Worm (Caenorhabditis elegans) whole organism, L3 larva: ENCODE results near the gene F53C3.4.

Source experiments
- R02D3.7 ChIP-seq: fragments of 150-350 bp; optimal IDR thresholded peaks from 2 replicates; lab custom pipeline; 2014; ENCODE audit warnings: missing biosample characterization, missing genetic modification characterization
- ZK546.5 ChIP-seq: sonication (generic microtip); optimal IDR thresholded peaks from 2 replicates; lab custom pipeline; 2017; ENCODE audit warnings: missing biosample characterization, missing genetic modification characterization
- aly-2 ChIP-seq: fragments of 150-350 bp; optimal IDR thresholded peaks from 2 replicates; lab custom pipeline; 2014; ENCODE audit warnings: missing biosample characterization, missing genetic modification characterization
- ama-1 ChIP-seq: fragments of 150-350 bp; optimal IDR thresholded peaks from 2 replicates; lab custom pipeline; 2018
- ceh-16 ChIP-seq: sonication (generic microtip); optimal IDR thresholded peaks from 2 replicates; lab custom pipeline; 2017; ENCODE audit warnings: missing biosample characterization, missing genetic modification characterization
- ceh-28 ChIP-seq: fragments of 150-350 bp; optimal IDR thresholded peaks from 2 replicates; lab custom pipeline; 2014; ENCODE audit warnings: missing biosample characterization, missing genetic modification reagents, missing genetic modification characterization
- ceh-82 ChIP-seq: fragments of 150-350 bp; optimal IDR thresholded peaks from 2 replicates; lab custom pipeline; 2014; ENCODE audit warnings: missing biosample characterization, missing genetic modification characterization
- ceh-9 ChIP-seq: sonication (generic microtip); optimal IDR thresholded peaks from 2 replicates; lab custom pipeline; 2018; ENCODE audit warnings: missing biosample characterization, missing genetic modification characterization
- egl-5 ChIP-seq: fragments of 150-350 bp; optimal IDR thresholded peaks from 2 replicates; lab custom pipeline; 2017; ENCODE audit warnings: missing biosample characterization, missing genetic modification reagents, missing genetic modification characterization, inconsistent platforms
- elt-1 ChIP-seq: fragments of 150-350 bp; optimal IDR thresholded peaks from 2 replicates; lab custom pipeline; 2014; ENCODE audit warnings: missing biosample characterization, missing genetic modification characterization
- elt-2 ChIP-seq: sonication (generic microtip); optimal IDR thresholded peaks from 2 replicates; lab custom pipeline; 2016; ENCODE audit warnings: missing genetic modification reagents, mild to moderate bottlenecking, missing genetic modification characterization, missing compliant biosample characterization
- elt-3 ChIP-seq, 3 experiments: fragments of 150-350 bp in 1 of 3; sonication (generic microtip) in 2 of 3; optimal IDR thresholded peaks; 2 replicates in 2 of 3; 4 replicates in 1 of 3; lab custom pipeline; 2014 to 2017; ENCODE audit warnings: missing biosample characterization in 3 of 3, missing genetic modification characterization in 3 of 3
- eor-1 ChIP-seq, 2 experiments: fragments of 150-350 bp; optimal IDR thresholded peaks; 2 replicates each; lab custom pipeline; 2014 to 2018; ENCODE audit warnings: missing biosample characterization in 2 of 2, missing genetic modification characterization in 2 of 2
- fkh-10 ChIP-seq: sonication (generic microtip); optimal IDR thresholded peaks from 2 replicates; lab custom pipeline; 2017; ENCODE audit warnings: missing biosample characterization, missing genetic modification reagents, missing genetic modification characterization
- fkh-2 ChIP-seq: fragments of 150-350 bp; optimal IDR thresholded peaks from 2 replicates; lab custom pipeline; 2014; ENCODE audit warnings: missing biosample characterization, missing genetic modification reagents, missing genetic modification characterization
- fos-1 ChIP-seq: fragments of 150-350 bp; optimal IDR thresholded peaks from 2 replicates; lab custom pipeline; 2014; ENCODE audit warnings: missing biosample characterization, missing genetic modification characterization
- hmg-11 ChIP-seq: sonication (generic microtip); optimal IDR thresholded peaks from 2 replicates; lab custom pipeline; 2016; ENCODE audit warnings: missing genetic modification characterization, missing compliant biosample characterization
- jun-1 ChIP-seq: fragments of 150-350 bp; optimal IDR thresholded peaks from 2 replicates; lab custom pipeline; 2014; ENCODE audit warnings: missing biosample characterization, missing genetic modification reagents, missing genetic modification characterization
- lin-15B ChIP-seq: fragments of 150-350 bp; optimal IDR thresholded peaks from 2 replicates; lab custom pipeline; 2014; ENCODE audit warnings: missing biosample characterization, missing genetic modification characterization
- lin-39 ChIP-seq: fragments of 150-350 bp; optimal IDR thresholded peaks from 2 replicates; lab custom pipeline; 2018; ENCODE audit warnings: missing biosample characterization, missing genetic modification reagents, missing genetic modification characterization
- lsy-12 ChIP-seq: sonication (generic microtip); optimal IDR thresholded peaks from 2 replicates; lab custom pipeline; 2016; ENCODE audit warnings: mild to moderate bottlenecking, missing genetic modification characterization, missing compliant biosample characterization
- mdl-1 ChIP-seq: fragments of 150-350 bp; optimal IDR thresholded peaks from 2 replicates; lab custom pipeline; 2014; ENCODE audit warnings: missing biosample characterization, missing genetic modification characterization
- mml-1 ChIP-seq: fragments of 150-350 bp; sonication (generic microtip); optimal IDR thresholded peaks from 3 replicates; lab custom pipeline; 2014; ENCODE audit warnings: missing biosample characterization, missing genetic modification characterization
- nfya-1 ChIP-seq: sonication (generic microtip); optimal IDR thresholded peaks from 2 replicates; lab custom pipeline; 2017; ENCODE audit warnings: missing genetic modification characterization, mild to moderate bottlenecking, missing compliant biosample characterization, antibody characterized with exemption, moderate library complexity; ENCODE audit not compliant: insufficient read depth
- nhr-12 ChIP-seq: fragments of 150-350 bp; optimal IDR thresholded peaks from 2 replicates; lab custom pipeline; 2014; ENCODE audit warnings: missing biosample characterization, missing genetic modification characterization
- nhr-23 ChIP-seq: fragments of 150-350 bp; optimal IDR thresholded peaks from 2 replicates; lab custom pipeline; 2014; ENCODE audit warnings: missing biosample characterization, missing genetic modification reagents, missing genetic modification characterization
- nhr-237 ChIP-seq: fragments of 150-350 bp; optimal IDR thresholded peaks from 2 replicates; lab custom pipeline; 2014; ENCODE audit warnings: missing biosample characterization, missing genetic modification characterization
- nhr-25 ChIP-seq: sonication (generic microtip); optimal IDR thresholded peaks from 2 replicates; lab custom pipeline; 2017; ENCODE audit warnings: missing biosample characterization, missing genetic modification characterization
- nhr-28 ChIP-seq: fragments of 150-350 bp; optimal IDR thresholded peaks from 2 replicates; lab custom pipeline; 2014; ENCODE audit warnings: missing biosample characterization, missing genetic modification characterization
- nhr-43 ChIP-seq: sonication (generic microtip); optimal IDR thresholded peaks from 2 replicates; lab custom pipeline; 2016; ENCODE audit warnings: mild to moderate bottlenecking, missing genetic modification characterization, missing compliant biosample characterization; ENCODE audit not compliant: poor library complexity, severe bottlenecking
- nhr-76 ChIP-seq: fragments of 150-350 bp; sonication (generic microtip); optimal IDR thresholded peaks from 5 replicates; lab custom pipeline; 2014; ENCODE audit warnings: missing biosample characterization, missing genetic modification characterization
- nhr-77 ChIP-seq: fragments of 150-350 bp; optimal IDR thresholded peaks from 2 replicates; lab custom pipeline; 2014; ENCODE audit warnings: missing biosample characterization, missing genetic modification characterization
- pha-4 ChIP-seq: fragments of 150-350 bp; optimal IDR thresholded peaks from 2 replicates; lab custom pipeline; 2014; ENCODE audit warnings: missing biosample characterization, missing genetic modification reagents, missing genetic modification characterization
- sea-2 ChIP-seq: fragments of 150-350 bp; sonication (generic microtip); optimal IDR thresholded peaks from 4 replicates; lab custom pipeline; 2014; ENCODE audit warnings: missing biosample characterization, missing genetic modification reagents, missing genetic modification characterization
- skn-1 ChIP-seq: fragments of 150-350 bp; optimal IDR thresholded peaks from 2 replicates; lab custom pipeline; 2014; ENCODE audit warnings: missing biosample characterization, missing genetic modification characterization
- snpc-4 ChIP-seq: fragments of 150-350 bp; optimal IDR thresholded peaks from 2 replicates; lab custom pipeline; 2014; ENCODE audit warnings: missing biosample characterization, missing genetic modification characterization
- tbx-2 ChIP-seq: sonication (generic microtip); optimal IDR thresholded peaks from 2 replicates; lab custom pipeline; 2016; ENCODE audit warnings: mild to moderate bottlenecking, missing genetic modification characterization, missing compliant biosample characterization
- zag-1 ChIP-seq: fragments of 150-350 bp; optimal IDR thresholded peaks from 2 replicates; lab custom pipeline; 2014; ENCODE audit warnings: missing biosample characterization, missing genetic modification characterization

Gene F53C3.4

DNA sequence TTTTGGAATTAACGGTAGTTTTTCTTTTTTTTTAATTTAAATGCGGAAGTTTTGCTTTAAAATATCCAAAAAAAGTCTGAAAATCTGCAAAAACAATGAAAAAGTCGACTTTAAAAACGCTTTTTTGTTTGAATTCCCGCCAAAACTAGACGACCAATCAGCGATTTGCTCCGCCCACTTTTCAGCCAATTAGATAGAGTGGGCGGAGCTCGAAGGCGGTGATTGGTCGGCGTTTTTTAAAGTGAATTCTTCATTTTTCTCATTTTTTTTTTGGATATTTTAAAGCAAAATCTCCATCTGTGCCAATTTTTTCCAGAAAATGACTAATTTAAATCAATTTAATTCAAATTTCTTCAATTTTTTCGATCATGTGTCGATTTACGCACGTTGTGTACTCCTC is 30.0 kb downstream of the F53C3.4 start:
- TF ChIP-seq nhr-237 (tag; lab: Kevin White, UChicago) (no peak), lsy-12 (tag; lab: Kevin White, UChicago) (no peak), nfya-1 (tag; lab: Kevin White, UChicago) (peak; percentile 90), R02D3.7 (no peak), nhr-43 (no peak), tbx-2 (tag; lab: Kevin White, UChicago) (no peak)

DNA sequence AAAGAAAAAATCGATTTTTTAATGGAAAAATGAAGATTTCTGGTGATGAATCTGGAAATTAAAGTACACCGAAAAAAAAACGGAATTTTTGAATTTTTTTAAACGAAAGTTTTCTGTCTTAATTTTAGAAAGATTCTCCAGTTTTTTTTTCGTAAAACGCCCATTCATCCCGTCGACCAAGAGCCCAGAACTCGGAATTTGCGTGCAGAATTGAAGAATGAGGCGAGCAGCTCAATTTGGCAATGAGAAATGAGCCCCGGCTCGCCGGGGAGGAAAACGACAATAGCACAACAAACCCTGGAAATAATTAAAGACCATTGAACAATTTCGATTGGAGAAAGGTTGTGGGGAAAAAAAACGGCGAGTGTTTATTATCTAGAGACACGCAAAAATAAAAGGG is 30.6 kb downstream of the F53C3.4 start:
- TF ChIP-seq fkh-10 (GFP tag; lab: Kevin White, UChicago) (no peak), lin-39 (tag; lab: Kevin White, UChicago) (peak; percentile 4)

DNA sequence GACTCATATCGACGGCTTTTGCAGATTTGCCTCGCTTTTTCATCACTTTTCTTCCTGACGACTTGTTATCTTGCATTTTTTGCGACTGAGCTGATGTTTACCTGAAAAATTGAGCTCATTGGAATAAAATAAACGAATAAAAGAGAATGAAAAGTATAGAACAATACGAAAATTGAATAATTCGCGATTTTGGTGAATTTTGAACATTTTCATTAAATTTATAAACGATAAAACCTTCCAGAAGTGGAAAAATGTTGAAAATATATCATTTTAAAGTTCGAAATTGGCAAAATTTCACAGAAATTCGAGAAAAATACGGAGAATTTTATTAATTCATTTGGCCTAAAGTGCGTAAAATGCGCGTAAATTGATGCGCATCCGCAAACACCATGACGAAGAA is 32.4 kb downstream of the F53C3.4 start, which contains the start of gene Y14H12B.2:
Gene Y14H12B.2, minus strand, starts transcription at position 101 of the 400 bp plus-strand sequence.
- TF ChIP-seq tbx-2 (tag; lab: Kevin White, UChicago) (no peak), eor-1 (tag; optimal IDR thresholded peaks at IDR 0.05; lab: Kevin White, UChicago) (no peak), ceh-16 (no peak), elt-1 (no peak), mdl-1 (no peak), snpc-4 (tag; lab: Kevin White, UChicago) (no peak), ZK546.5 (tag; lab: Kevin White, UChicago) (no peak), nhr-76 (tag; lab: Kevin White, UChicago) (no peak), aly-2 (tag; lab: Kevin White, UChicago) (no peak)

DNA sequence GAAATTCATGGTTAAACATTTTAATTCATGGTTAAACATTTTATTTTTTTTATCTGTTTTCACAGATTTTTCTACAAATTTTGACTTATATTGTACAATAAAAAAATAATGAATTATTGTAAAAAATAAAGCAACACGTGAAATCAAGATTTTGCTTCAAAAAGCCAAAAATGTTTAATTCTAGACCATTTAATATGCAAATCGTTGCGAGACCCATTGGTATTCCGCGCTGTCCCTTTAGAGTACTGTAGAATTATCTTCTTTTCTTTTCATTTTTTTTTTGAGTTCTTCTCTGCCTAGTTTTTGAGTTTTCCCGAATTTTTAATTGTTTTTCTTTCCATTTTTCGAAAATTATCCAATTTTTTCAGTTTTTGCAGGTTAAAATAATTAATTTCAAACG is 32.9 kb downstream of the F53C3.4 start, which contains the start of gene Y14H12B.1:
Gene Y14H12B.1, plus strand, starts transcription at position 363 of the 400 bp plus-strand sequence.
- TF ChIP-seq ceh-9 = no peak
- TF ChIP-seq nhr-77 = no peak
- no peak for TF ChIP-seq R02D3.7
- no peak for TF ChIP-seq aly-2 (tag; lab: Kevin White, UChicago)
- no peak for TF ChIP-seq lin-15B (tag; lab: Kevin White, UChicago)
- no peak for TF ChIP-seq hmg-11
- TF ChIP-seq ama-1 (lab: Kevin White, UChicago) = no peak
- no peak for TF ChIP-seq ceh-82 (tag; lab: Kevin White, UChicago)
- TF ChIP-seq nhr-28 = no peak
- TF ChIP-seq ZK546.5 (tag; lab: Kevin White, UChicago) = no peak
- TF ChIP-seq ceh-16 = no peak
- no peak for TF ChIP-seq elt-2 (tag; lab: Kevin White, UChicago)
- no peak for TF ChIP-seq pha-4 (tag; lab: Kevin White, UChicago)
- TF ChIP-seq lsy-12 (tag; lab: Kevin White, UChicago) = no peak
- no peak for TF ChIP-seq ceh-28 (tag; lab: Kevin White, UChicago)
- TF ChIP-seq mml-1 (tag; lab: Kevin White, UChicago) = no peak
- TF ChIP-seq fkh-10 (GFP tag; lab: Kevin White, UChicago) = no peak

DNA sequence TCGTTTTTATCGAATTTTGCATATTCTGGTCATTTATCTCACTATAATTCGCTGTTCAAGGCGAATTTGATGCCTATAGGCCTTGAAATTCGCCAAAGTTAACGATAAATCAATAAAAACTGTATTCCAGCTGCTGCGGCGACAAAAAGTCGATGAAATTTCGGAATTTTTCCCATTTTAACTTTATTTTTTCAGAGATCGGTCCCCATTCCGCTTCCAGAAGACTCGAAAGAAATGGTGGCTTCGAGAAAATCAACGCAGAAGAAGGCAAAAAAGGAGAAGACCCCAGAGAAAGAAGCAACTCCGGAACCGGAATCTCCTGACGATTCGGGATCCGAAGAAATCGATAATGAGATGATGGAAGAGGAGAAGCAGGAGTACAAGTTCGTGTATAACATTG is 33.9 kb downstream of the F53C3.4 start:
- TF ChIP-seq zag-1 = no peak
- no peak for TF ChIP-seq R02D3.7
- TF ChIP-seq nhr-12 (tag; lab: Kevin White, UChicago) = no peak
- TF ChIP-seq pha-4 (tag; lab: Kevin White, UChicago) = no peak
- no peak for TF ChIP-seq aly-2 (tag; lab: Kevin White, UChicago)
- TF ChIP-seq fkh-2 = no peak
- TF ChIP-seq sea-2 (GFP tag; lab: Kevin White, UChicago) = no peak

DNA sequence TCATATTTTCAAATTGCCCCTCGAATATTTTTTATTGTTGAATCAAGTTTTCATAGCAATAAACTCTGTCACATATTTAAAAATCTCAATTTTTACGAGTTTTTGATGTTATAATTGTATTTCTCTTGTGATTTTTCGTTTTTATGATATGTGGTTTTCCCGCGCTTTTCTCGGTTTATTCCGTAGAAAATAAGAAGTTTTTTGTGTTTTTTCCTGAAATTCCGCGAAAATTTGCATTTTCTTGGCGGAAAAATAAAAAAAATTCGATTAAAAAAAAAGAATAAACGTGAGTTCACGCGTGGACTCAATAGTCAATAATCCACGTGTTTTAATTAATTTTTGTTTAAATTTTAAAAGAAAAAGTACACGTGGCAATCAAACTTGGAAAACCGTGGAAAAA is 34.8 kb downstream of the F53C3.4 start:
- TF ChIP-seq elt-3 (tag; optimal IDR thresholded peaks at IDR 0.05; lab: Kevin White, UChicago) (no peak), ceh-28 (tag; lab: Kevin White, UChicago) (no peak), jun-1 (tag; lab: Kevin White, UChicago) (no peak), nhr-77 (no peak), fkh-10 (GFP tag; lab: Kevin White, UChicago) (no peak), egl-5 (tag; lab: Kevin White, UChicago) (no peak), fos-1 (tag; lab: Kevin White, UChicago) (no peak), nhr-23 (tag; lab: Kevin White, UChicago) (no peak), nhr-25 (tag; lab: Kevin White, UChicago) (no peak), mml-1 (tag; lab: Kevin White, UChicago) (no peak), ceh-82 (tag; lab: Kevin White, UChicago) (no peak), skn-1 (tag; lab: Kevin White, UChicago) (no peak), mdl-1 (no peak), nhr-237 (tag; lab: Kevin White, UChicago) (no peak), nhr-12 (tag; lab: Kevin White, UChicago) (no peak)
- TF ChIP-seq, all 47 proteins: peak for 0
